Fruit fly (Drosophila melanogaster) whole organism: Measurements from ENCODE around the gene T48.

Experiments
- CG8478 ChIP-seq: fragments of >200 bp; optimal IDR thresholded peaks from 2 replicates; lab custom pipeline; 2018; ENCODE audit warnings: inconsistent platforms
- Dll ChIP-seq: fragments of >200 bp; optimal IDR thresholded peaks from 2 replicates; lab custom pipeline; 2017
- EcR ChIP-seq, 2 experiments: fragments of >200 bp; optimal IDR thresholded peaks; 2 replicates each; lab custom pipeline; 2017; ENCODE audit warnings: missing biosample characterization in 2 of 2, missing genetic modification characterization in 2 of 2, missing genetic modification reagents in 2 of 2
- pan ChIP-seq: fragments of >200 bp; optimal IDR thresholded peaks from 2 replicates; lab custom pipeline; 2017
- psq ChIP-seq: fragments of >200 bp; optimal IDR thresholded peaks from 2 replicates; lab custom pipeline; 2017
- usp ChIP-seq: fragments of >200 bp; optimal IDR thresholded peaks from 2 replicates; lab custom pipeline; 2017; ENCODE audit warnings: missing biosample characterization, missing genetic modification characterization, mixed read lengths

DNA sequence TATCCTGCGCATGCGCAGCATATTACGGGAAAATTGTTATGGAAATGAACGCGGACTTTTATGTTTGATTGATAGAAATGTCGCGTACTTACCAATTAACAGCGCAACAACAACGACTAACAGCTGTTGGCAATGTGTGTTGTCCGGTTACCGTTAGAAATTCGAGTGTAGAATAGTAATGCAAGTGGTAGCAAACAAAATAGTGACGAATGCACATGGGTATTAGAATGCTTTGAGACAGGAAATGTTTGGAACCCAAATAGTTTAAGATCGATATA lies 1.4 kb downstream of the T48 start:
- TF ChIP-seq pan (lab: Kevin White, UChicago) (no peak), psq (lab: Kevin White, UChicago) (no peak), Dll (lab: Kevin White, UChicago) (no peak), usp (GFP tag; lab: Kevin White, UChicago) (no peak), EcR (GFP tag; optimal IDR thresholded peaks at IDR 0.05; lab: Kevin White, UChicago) (no peak), CG8478 (lab: Kevin White, UChicago) (no peak)
